Worm (Caenorhabditis elegans) whole organism, young adult: Measurements from ENCODE around the gene ZK1320.9.

Experiments
- Y67H2A.10 ChIP-seq: fragments of 200-800 bp; sonication (Bioruptor generic); conservative IDR thresholded peaks from 2 replicates; pipeline ENCODE4 v1.3.6; 2022; ENCODE audit warnings: missing genetic modification reagents, missing genetic modification characterization, missing compliant biosample characterization
- ccch-3 ChIP-seq: fragments of 200-800 bp; sonication (Bioruptor generic); optimal IDR thresholded peaks from 2 replicates; lab custom pipeline; 2018; ENCODE audit warnings: mild to moderate bottlenecking, missing genetic modification characterization, missing compliant biosample characterization
- ceh-91 ChIP-seq: fragments of 200-800 bp; sonication (Bioruptor generic); IDR thresholded peaks from 2 replicates; pipeline ENCODE4 v1.3.6; 2022; ENCODE audit warnings: missing genetic modification reagents, missing genetic modification characterization, missing compliant biosample characterization
- rpc-1 ChIP-seq, 2 experiments: fragments of 150-350 bp in 1 of 2; sonication (generic microtip) in 1 of 2; optimal IDR thresholded peaks; 2 replicates each; lab custom pipeline; 2014 to 2018; ENCODE audit warnings: missing biosample characterization in 1 of 2, missing genetic modification characterization in 1 of 2, missing genetic modification reagents in 1 of 2, missing genotype in 1 of 2
- snpc-4 ChIP-seq, 5 experiments: fragments of 150-350 bp in 1 of 5; sonication (generic microtip) in 4 of 5; optimal IDR thresholded peaks; 2 replicates each; lab custom pipeline; 2014 to 2018; ENCODE audit warnings: missing genetic modification characterization in 5 of 5, missing biosample characterization in 3 of 5, antibody characterized with exemption in 2 of 5, mild to moderate bottlenecking in 2 of 5, missing compliant biosample characterization in 2 of 5, missing genotype in 2 of 5, moderate library complexity in 2 of 5, missing genetic modification reagents in 1 of 5

ce11 chrII:9703601-9704000 is 17.1 kb upstream of the ZK1320.9 start, which contains the start of gene mop-25.2:
- TF ChIP-seq snpc-4 (GFP tag; optimal IDR thresholded peaks at IDR 0.05; lab: Kevin White, UChicago) = no peak
- no peak for TF ChIP-seq snpc-4 (tag; optimal IDR thresholded peaks at IDR 0.05; lab: Kevin White, UChicago)
- no peak for TF ChIP-seq Y67H2A.10 (GFP tag; lab: Robert Waterston, UW)
- TF ChIP-seq ceh-91 (GFP tag; lab: Robert Waterston, UW) = no peak
- TF ChIP-seq rpc-1 (optimal IDR thresholded peaks at IDR 0.05; lab: Kevin White, UChicago) = no peak
- TF ChIP-seq rpc-1 (tag; optimal IDR thresholded peaks at IDR 0.05; lab: Kevin White, UChicago) = no peak
- TF ChIP-seq ccch-3 (GFP tag; lab: Kevin White, UChicago) = no peak
